Fruit fly (Drosophila melanogaster) whole organism, embryonic: ENCODE data around the gene CycA.

ENCODE experiments used
- Adf1 ChIP-seq: fragments of 200-800 bp; sonication (Bioruptor generic); IDR thresholded peaks from 2 replicates; pipeline ENCODE4 v1.3.6; 2022; ENCODE audit warnings: missing biosample characterization, missing genetic modification characterization
- CG15073 ChIP-seq: fragments of 200-800 bp; sonication (Bioruptor generic); optimal IDR thresholded peaks from 2 replicates; lab custom pipeline; 2016; ENCODE audit warnings: missing biosample characterization, missing genetic modification characterization
- CG15479 ChIP-seq: fragments of 200-800 bp; sonication (Bioruptor generic); optimal IDR thresholded peaks from 3 replicates; lab custom pipeline; 2019; ENCODE audit warnings: missing biosample characterization, mild to moderate bottlenecking, missing genetic modification characterization, moderate library complexity
- CG1647 ChIP-seq: fragments of 200-800 bp; sonication (Bioruptor generic); optimal IDR thresholded peaks from 3 replicates; lab custom pipeline; 2016; ENCODE audit warnings: missing biosample characterization, missing genetic modification characterization
- CG17912 ChIP-seq: fragments of 200-800 bp; sonication (Bioruptor generic); optimal IDR thresholded peaks from 2 replicates; lab custom pipeline; 2018; ENCODE audit warnings: missing biosample characterization, mild to moderate bottlenecking, missing genetic modification characterization
- CG18011 ChIP-seq: fragments of 200-800 bp; sonication (Bioruptor generic); optimal IDR thresholded peaks from 2 replicates; lab custom pipeline; 2017; ENCODE audit warnings: missing biosample characterization, missing genetic modification characterization, mild to moderate bottlenecking, moderate library complexity, missing genotype
- CG2202 ChIP-seq: fragments of 200-800 bp; sonication (Bioruptor generic); optimal IDR thresholded peaks from 2 replicates; lab custom pipeline; 2018; ENCODE audit warnings: missing biosample characterization, mild to moderate bottlenecking, missing genetic modification characterization
- CG31441 ChIP-seq: fragments of 200-800 bp; sonication (Bioruptor generic); IDR thresholded peaks from 2 replicates; pipeline ENCODE4 v1.3.6; 2022; ENCODE audit warnings: missing biosample characterization, missing genetic modification characterization
- CG4707 ChIP-seq: fragments of 200-800 bp; sonication (Bioruptor generic); optimal IDR thresholded peaks from 2 replicates; lab custom pipeline; 2018; ENCODE audit warnings: missing biosample characterization, mild to moderate bottlenecking, missing genetic modification characterization, moderate library complexity
- CG5180 ChIP-seq: fragments of 200-800 bp; sonication (Bioruptor generic); optimal IDR thresholded peaks from 3 replicates; lab custom pipeline; 2017; ENCODE audit warnings: missing biosample characterization, missing genetic modification characterization, mild to moderate bottlenecking, moderate library complexity, missing genetic modification reagents
- CG7271 ChIP-seq: fragments of 200-800 bp; sonication (Bioruptor generic); optimal IDR thresholded peaks from 2 replicates; lab custom pipeline; 2018; ENCODE audit warnings: missing biosample characterization, mild to moderate bottlenecking, missing genetic modification characterization, moderate library complexity
- CG7745 ChIP-seq: fragments of 200-800 bp; sonication (Bioruptor generic); optimal IDR thresholded peaks from 2 replicates; lab custom pipeline; 2018; ENCODE audit warnings: missing biosample characterization, mild to moderate bottlenecking, missing genetic modification characterization, moderate library complexity
- CG8478 ChIP-seq: fragments of >200 bp; optimal IDR thresholded peaks from 2 replicates; lab custom pipeline; 2018
- CG9876 ChIP-seq: fragments of 200-800 bp; sonication (Bioruptor generic); optimal IDR thresholded peaks from 2 replicates; lab custom pipeline; 2016; ENCODE audit warnings: missing biosample characterization, missing genetic modification characterization
- D19A ChIP-seq: fragments of 200-800 bp; optimal IDR thresholded peaks from 3 replicates; lab custom pipeline; 2019; ENCODE audit warnings: missing biosample characterization, mild to moderate bottlenecking, missing genetic modification characterization, moderate library complexity
- Deaf1 ChIP-seq: fragments of 200-800 bp; optimal IDR thresholded peaks from 3 replicates; lab custom pipeline; 2019; ENCODE audit warnings: missing biosample characterization, mild to moderate bottlenecking, missing genetic modification characterization, moderate library complexity
- Dek ChIP-seq: fragments of 200-800 bp; sonication (Bioruptor generic); optimal IDR thresholded peaks from 3 replicates; lab custom pipeline; 2019; ENCODE audit warnings: missing biosample characterization, mild to moderate bottlenecking, missing genetic modification characterization, moderate library complexity
- Dip2 ChIP-seq: fragments of 200-800 bp; sonication (Bioruptor generic); IDR thresholded peaks from 2 replicates; pipeline ENCODE4 v1.3.6; 2022; ENCODE audit warnings: missing biosample characterization, missing genetic modification characterization
- Dp ChIP-seq: fragments of 200-800 bp; sonication (Bioruptor generic); optimal IDR thresholded peaks from 2 replicates; lab custom pipeline; 2018; ENCODE audit warnings: missing biosample characterization, mild to moderate bottlenecking, missing genetic modification characterization, moderate library complexity
- H15 ChIP-seq: fragments of 200-800 bp; sonication (Bioruptor generic); IDR thresholded peaks from 3 replicates; pipeline ENCODE4 v1.3.6; 2022; ENCODE audit warnings: missing biosample characterization, missing genetic modification characterization
- Hmr ChIP-seq: fragments of 200-800 bp; sonication (Bioruptor generic); optimal IDR thresholded peaks from 3 replicates; lab custom pipeline; 2017; ENCODE audit warnings: mild to moderate bottlenecking, missing biosample characterization, missing genetic modification reagents, missing genetic modification characterization
- Hr39 ChIP-seq: fragments of >200 bp; optimal IDR thresholded peaks from 2 replicates; lab custom pipeline; 2017
- Jarid2 ChIP-seq: fragments of 200-800 bp; sonication (Bioruptor generic); optimal IDR thresholded peaks from 3 replicates; lab custom pipeline; 2017; ENCODE audit warnings: mild to moderate bottlenecking, missing biosample characterization, missing genetic modification reagents, missing genetic modification characterization
- Med ChIP-seq: fragments of 200-800 bp; sonication (Bioruptor generic); peaks from one replicate; lab custom pipeline; 2016; ENCODE audit warnings: missing biosample characterization, missing genetic modification characterization, mild to moderate bottlenecking, inconsistent platforms, moderate library complexity
- Ptx1 ChIP-seq: fragments of 200-800 bp; sonication (Bioruptor generic); IDR thresholded peaks from 2 replicates; pipeline ENCODE4 v1.3.6; 2022; ENCODE audit warnings: missing biosample characterization, missing genetic modification characterization
- Sox102F ChIP-seq: fragments of 200-800 bp; sonication (Bioruptor generic); optimal IDR thresholded peaks from 2 replicates; lab custom pipeline; 2018; ENCODE audit warnings: missing biosample characterization, mild to moderate bottlenecking, missing genetic modification characterization, moderate library complexity
- Stat92E ChIP-seq, 3 experiments: fragments of >200 bp in 2 of 3; fragments of 200-800 bp in 1 of 3; sonication (Bioruptor generic) in 1 of 3; optimal IDR thresholded peaks; 2 replicates each; lab custom pipeline; 2017 to 2019; ENCODE audit warnings: missing biosample characterization in 3 of 3, missing genetic modification characterization in 3 of 3, mild to moderate bottlenecking in 1 of 3, moderate library complexity in 1 of 3
- Trl ChIP-seq, 3 experiments: fragments of >200 bp in 2 of 3; fragments of 200-800 bp in 1 of 3; sonication (Bioruptor generic) in 1 of 3; optimal IDR thresholded peaks; 2 replicates in 1 of 3; 3 replicates in 2 of 3; lab custom pipeline; 2016 to 2017; ENCODE audit warnings: missing biosample characterization in 1 of 3, missing genetic modification characterization in 1 of 3
- ac ChIP-seq: fragments of 200-800 bp; sonication (Bioruptor generic); optimal IDR thresholded peaks from 3 replicates; lab custom pipeline; 2017; ENCODE audit warnings: missing biosample characterization, mild to moderate bottlenecking, missing genetic modification characterization
- cas ChIP-seq: fragments of 200-800 bp; sonication (Bioruptor generic); IDR thresholded peaks from 2 replicates; pipeline ENCODE4 v1.3.6; 2022; ENCODE audit warnings: missing biosample characterization, missing genetic modification characterization
- chm ChIP-seq: fragments of 200-800 bp; sonication (Bioruptor generic); IDR thresholded peaks from 2 replicates; pipeline ENCODE4 v1.3.6; 2022; ENCODE audit warnings: missing biosample characterization, missing genetic modification characterization
- crc ChIP-seq: fragments of 200-800 bp; sonication (Bioruptor generic); optimal IDR thresholded peaks from 2 replicates; lab custom pipeline; 2016; ENCODE audit warnings: missing biosample characterization, missing genetic modification characterization
- ewg ChIP-seq: fragments of 200-800 bp; sonication (Bioruptor generic); optimal IDR thresholded peaks from 3 replicates; lab custom pipeline; 2017; ENCODE audit warnings: mild to moderate bottlenecking, missing biosample characterization, missing genetic modification reagents, missing genetic modification characterization
- insv ChIP-seq, 2 experiments: fragments of 200-800 bp; sonication (Bioruptor generic); optimal IDR thresholded peaks; 3 replicates each; lab custom pipeline; 2016 to 2018; ENCODE audit warnings: missing biosample characterization in 2 of 2, missing genetic modification characterization in 2 of 2
- mld ChIP-seq: fragments of 200-800 bp; sonication (Bioruptor generic); IDR thresholded peaks from 3 replicates; pipeline ENCODE4 v1.3.6; 2022; ENCODE audit warnings: missing biosample characterization, missing genetic modification characterization; ENCODE audit not compliant: partially characterized antibody
- nerfin-1 ChIP-seq: fragments of 200-800 bp; sonication (Bioruptor generic); optimal IDR thresholded peaks from 3 replicates; lab custom pipeline; 2019; ENCODE audit warnings: missing biosample characterization, mild to moderate bottlenecking, missing genetic modification characterization, moderate library complexity
- nerfin-2 ChIP-seq: fragments of 200-800 bp; sonication (Bioruptor generic); IDR thresholded peaks from 2 replicates; pipeline ENCODE4 v1.3.6; 2022; ENCODE audit warnings: missing biosample characterization, missing genetic modification characterization; ENCODE audit not compliant: partially characterized antibody
- pros ChIP-seq: fragments of 200-800 bp; sonication (Bioruptor generic); optimal IDR thresholded peaks from 3 replicates; lab custom pipeline; 2019; ENCODE audit warnings: missing biosample characterization, mild to moderate bottlenecking, missing genetic modification characterization, moderate library complexity
- ranshi ChIP-seq: fragments of 200-800 bp; sonication (Bioruptor generic); IDR thresholded peaks from 2 replicates; pipeline ENCODE4 v1.3.6; 2022; ENCODE audit warnings: missing biosample characterization, missing genetic modification characterization
- scrt ChIP-seq: fragments of 200-800 bp; sonication (Bioruptor generic); optimal IDR thresholded peaks from 2 replicates; lab custom pipeline; 2018; ENCODE audit warnings: missing biosample characterization, mild to moderate bottlenecking, missing genetic modification characterization, moderate library complexity
- shn ChIP-seq: fragments of 200-800 bp; sonication (Bioruptor generic); optimal IDR thresholded peaks from 3 replicates; lab custom pipeline; 2016; ENCODE audit warnings: missing biosample characterization, missing genetic modification characterization
- sisA ChIP-seq: fragments of 200-800 bp; sonication (Bioruptor generic); IDR thresholded peaks from 2 replicates; pipeline ENCODE4 v1.3.6; 2022; ENCODE audit warnings: missing biosample characterization, missing genetic modification characterization
- sr ChIP-seq: fragments of 200-800 bp; sonication (Bioruptor generic); IDR thresholded peaks from 3 replicates; pipeline ENCODE4 v1.3.6; 2022; ENCODE audit warnings: missing biosample characterization, missing genetic modification characterization
- sug ChIP-seq: fragments of 200-800 bp; optimal IDR thresholded peaks from 2 replicates; lab custom pipeline; 2019; ENCODE audit warnings: missing biosample characterization, mild to moderate bottlenecking, missing genetic modification characterization, moderate library complexity
- ttk ChIP-seq: fragments of 200-800 bp; sonication (Bioruptor generic); IDR thresholded peaks from 2 replicates; pipeline ENCODE4 v2.1.2; 2022; ENCODE audit warnings: missing biosample characterization, missing genetic modification characterization
- twi ChIP-seq: fragments of 200-800 bp; optimal IDR thresholded peaks from 2 replicates; lab custom pipeline; 2019; ENCODE audit warnings: missing biosample characterization, mild to moderate bottlenecking, missing genetic modification characterization, moderate library complexity
- tx ChIP-seq: fragments of 200-800 bp; sonication (Bioruptor generic); optimal IDR thresholded peaks from 2 replicates; lab custom pipeline; 2016; ENCODE audit warnings: missing biosample characterization, missing genetic modification characterization
- wor ChIP-seq: fragments of 200-800 bp; sonication (Bioruptor generic); IDR thresholded peaks from 2 replicates; pipeline ENCODE4 v1.3.6; 2022; ENCODE audit warnings: missing biosample characterization, missing genetic modification characterization

Gene CycA

DNA sequence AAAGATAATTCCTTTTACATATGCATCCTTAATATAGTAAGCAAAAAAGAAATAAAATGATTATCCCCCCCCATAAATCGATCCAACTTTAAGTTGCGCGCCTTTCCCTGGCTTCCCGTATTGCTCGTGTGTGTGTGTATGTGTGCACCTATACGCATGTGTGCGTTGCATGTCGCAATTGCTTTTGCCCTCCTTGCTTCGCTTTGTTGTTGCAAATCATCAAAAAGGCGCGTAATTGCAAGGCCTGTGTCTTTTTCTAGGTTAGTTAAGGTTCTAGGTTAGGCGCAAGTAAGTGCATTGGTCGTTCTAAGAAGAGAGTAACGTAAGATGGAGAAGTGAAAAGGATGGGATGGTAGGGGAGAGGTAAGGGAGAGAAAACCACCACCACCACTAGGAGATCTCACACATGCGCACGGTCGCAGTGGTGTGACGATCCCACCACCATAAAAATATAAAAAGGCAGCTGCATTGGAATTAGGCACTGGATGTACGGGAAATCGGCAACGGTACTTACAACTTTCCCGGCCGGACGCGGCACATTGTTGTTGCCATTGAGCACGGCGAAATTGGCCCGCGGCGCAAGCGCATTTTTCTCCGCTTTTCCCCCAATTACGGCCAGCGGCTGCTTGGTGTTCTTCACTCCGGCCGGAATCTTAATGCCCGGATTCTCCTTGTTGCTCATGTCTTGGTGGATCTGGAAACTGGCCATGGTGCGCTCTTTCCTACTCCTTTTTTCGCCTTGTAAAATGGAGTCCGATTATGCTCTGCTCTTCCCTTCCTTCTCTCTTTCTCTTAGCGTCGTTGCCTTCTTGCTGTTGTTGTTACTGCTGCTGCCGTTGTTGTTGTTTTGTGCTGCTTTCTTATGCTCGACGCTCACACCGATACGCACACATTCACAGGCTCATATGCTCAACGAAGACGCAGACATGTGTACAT lies 750 bp downstream of the CycA start (continued):
- TF ChIP-seq ewg (GFP tag; lab: Kevin White, UChicago) (peak; percentile 71), CG18011 (GFP tag; lab: Kevin White, UChicago) (no peak), ttk (GFP tag; lab: Robert Waterston, UW) (peak; percentile 32; the same call in 1 of the 2 replicates), Hmr (no peak), cas (GFP tag; lab: Robert Waterston, UW) (no peak), Stat92E (GFP tag; optimal IDR thresholded peaks at IDR 0.05; lab: Kevin White, UChicago) (no peak), twi (tag; lab: Kevin White, UChicago) (peak; percentile 62), chm (peak; percentile 36; the same call in 1 of the 2 replicates), ranshi (GFP tag; lab: Robert Waterston, UW) (0 out of 2 replicates have a peak, but pooled peaks have one; percentile 22), Dp (GFP tag; lab: Kevin White, UChicago) (peak; percentile 1), CG15479 (GFP tag; lab: Kevin White, UChicago) (peak; percentile 79), pros (GFP tag; lab: Kevin White, UChicago) (peak; percentile 92), CG8478 (lab: Kevin White, UChicago) (no peak), CG15073 (GFP tag; lab: Kevin White, UChicago) (no peak), Deaf1 (tag; lab: Kevin White, UChicago) (no peak), ac (GFP tag; lab: Kevin White, UChicago) (peak; percentile 12), CG5180 (GFP tag; lab: Kevin White, UChicago) (no peak), Trl (optimal IDR thresholded peaks at IDR 0.05; lab: Kevin White, UChicago) (peak; percentile 51 to 59), Trl (GFP tag; optimal IDR thresholded peaks at IDR 0.05; lab: Kevin White, UChicago) (no peak), Adf1 (GFP tag; lab: Robert Waterston, UW) (peak; percentile 34; the same call in 1 of the 2 replicates), Med (peak; percentile 73)
- TF ChIP-seq, all 482 proteins: peak for 22

DNA sequence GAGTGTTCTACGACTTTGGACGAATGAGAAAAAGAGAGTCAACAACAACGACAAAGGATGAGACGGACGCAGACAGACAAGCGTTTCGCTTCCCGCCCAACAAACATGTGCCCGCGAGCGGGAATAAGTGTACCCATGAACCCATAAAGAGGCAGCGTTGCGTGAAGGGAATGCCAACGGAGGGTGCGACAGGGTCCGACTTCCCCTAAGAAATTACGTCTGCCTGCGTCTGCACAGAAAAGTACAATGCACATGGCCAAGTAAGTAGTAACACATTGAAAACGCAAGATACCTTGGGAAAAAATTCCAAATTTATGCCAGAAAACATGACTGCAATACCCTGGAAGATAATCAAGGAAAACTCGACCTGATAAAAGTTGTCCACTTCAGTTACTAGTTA lies 2.2 kb downstream of the CycA start:
- TF ChIP-seq crc (GFP tag; lab: Kevin White, UChicago): no peak
- TF ChIP-seq Dek (tag; lab: Kevin White, UChicago): no peak
- TF ChIP-seq CG17912 (GFP tag; lab: Kevin White, UChicago): no peak
- no peak for TF ChIP-seq CG9876 (GFP tag; lab: Kevin White, UChicago)
- no peak for TF ChIP-seq CG4707 (GFP tag; lab: Kevin White, UChicago)
- no peak for TF ChIP-seq Sox102F (GFP tag; lab: Kevin White, UChicago)
- no peak for TF ChIP-seq insv (GFP tag; optimal IDR thresholded peaks at IDR 0.05; lab: Kevin White, UChicago)
- TF ChIP-seq wor (GFP tag; lab: Robert Waterston, UW): no peak
- peak; percentile 85 for TF ChIP-seq twi (tag; lab: Kevin White, UChicago)
- TF ChIP-seq sug: no peak
- TF ChIP-seq shn: no peak
- TF ChIP-seq nerfin-2 (GFP tag; lab: Robert Waterston, UW): no peak
- TF ChIP-seq CG7745 (tag; lab: Kevin White, UChicago): no peak
- no peak for TF ChIP-seq tx
- TF ChIP-seq nerfin-1: peak; percentile 15
- TF ChIP-seq CG2202 (tag; lab: Kevin White, UChicago): no peak
- TF ChIP-seq Hr39 (lab: Kevin White, UChicago): no peak
- TF ChIP-seq Dip2 (GFP tag; lab: Robert Waterston, UW): no peak
- TF ChIP-seq Ptx1 (GFP tag; lab: Robert Waterston, UW): no peak
- TF ChIP-seq D19A (tag; lab: Kevin White, UChicago): no peak
- no peak for TF ChIP-seq sr (GFP tag; lab: Robert Waterston, UW)
- TF ChIP-seq mld (GFP tag; lab: Robert Waterston, UW): no peak
- no peak for TF ChIP-seq H15 (GFP tag; lab: Robert Waterston, UW)
- no peak for TF ChIP-seq CG31441 (GFP tag; lab: Robert Waterston, UW)
- TF ChIP-seq sisA (GFP tag; lab: Robert Waterston, UW): no peak
- no peak for TF ChIP-seq CG1647
- TF ChIP-seq scrt (GFP tag; lab: Kevin White, UChicago): no peak
- no peak for TF ChIP-seq Jarid2
- no peak for TF ChIP-seq CG7271
